Worm (Caenorhabditis elegans) whole organism, late embryonic: ENCODE measurements around the gene zyg-9.

Experiments
- C08G9.2 ChIP-seq: sonication (generic microtip); optimal IDR thresholded peaks from 2 replicates; lab custom pipeline; 2016; ENCODE audit warnings: mild to moderate bottlenecking, missing genetic modification characterization, moderate library complexity, missing compliant biosample characterization
- C38D4.7 ChIP-seq: fragments of 200-800 bp; sonication (Bioruptor generic); optimal IDR thresholded peaks from 2 replicates; lab custom pipeline; 2018; ENCODE audit warnings: mild to moderate bottlenecking, missing genetic modification characterization, moderate library complexity, missing compliant biosample characterization
- F13H6.1 ChIP-seq: sonication (generic microtip); optimal IDR thresholded peaks from 2 replicates; lab custom pipeline; 2016; ENCODE audit warnings: missing genetic modification characterization, missing compliant biosample characterization
- Y22D7AL.16 ChIP-seq: sonication (generic microtip); optimal IDR thresholded peaks from 2 replicates; lab custom pipeline; 2016; ENCODE audit warnings: missing genetic modification characterization, missing compliant biosample characterization
- ahr-1 ChIP-seq: sonication (generic microtip); optimal IDR thresholded peaks from 2 replicates; lab custom pipeline; 2016; ENCODE audit warnings: missing genetic modification characterization, missing compliant biosample characterization
- ceh-14 ChIP-seq: sonication (generic microtip); optimal IDR thresholded peaks from 2 replicates; lab custom pipeline; 2016; ENCODE audit warnings: missing genotype, missing genetic modification characterization, missing compliant biosample characterization
- ceh-18 ChIP-seq: sonication (generic microtip); optimal IDR thresholded peaks from 2 replicates; lab custom pipeline; 2016; ENCODE audit warnings: missing genetic modification characterization, missing compliant biosample characterization
- ceh-19 ChIP-seq: fragments of 200-800 bp; sonication (Bioruptor generic); optimal IDR thresholded peaks from 2 replicates; lab custom pipeline; 2018; ENCODE audit warnings: mild to moderate bottlenecking, missing genetic modification characterization, missing compliant biosample characterization
- ceh-22 ChIP-seq: sonication (generic microtip); optimal IDR thresholded peaks from 2 replicates; lab custom pipeline; 2017; ENCODE audit warnings: missing biosample characterization, missing genetic modification characterization
- ceh-34 ChIP-seq: sonication (generic microtip); optimal IDR thresholded peaks from 2 replicates; lab custom pipeline; 2016; ENCODE audit warnings: mild to moderate bottlenecking, missing genetic modification characterization, missing compliant biosample characterization
- ceh-45 ChIP-seq: fragments of 200-800 bp; sonication (Bioruptor generic); IDR thresholded peaks from 2 replicates; pipeline ENCODE4 v1.3.6; 2022; ENCODE audit warnings: missing genetic modification reagents, missing genetic modification characterization, missing compliant biosample characterization
- ceh-6 ChIP-seq: fragments of 200-800 bp; sonication (Bioruptor generic); optimal IDR thresholded peaks from 2 replicates; lab custom pipeline; 2018; ENCODE audit warnings: mild to moderate bottlenecking, missing genetic modification characterization, missing compliant biosample characterization
- ceh-9 ChIP-seq: sonication (generic microtip); optimal IDR thresholded peaks from 2 replicates; lab custom pipeline; 2016; ENCODE audit warnings: mild to moderate bottlenecking, missing genetic modification characterization, inconsistent platforms, missing compliant biosample characterization
- che-1 ChIP-seq: sonication (generic microtip); optimal IDR thresholded peaks from 2 replicates; lab custom pipeline; 2016; ENCODE audit warnings: mild to moderate bottlenecking, missing genetic modification characterization, missing compliant biosample characterization
- dmd-4 ChIP-seq: sonication (generic microtip); optimal IDR thresholded peaks from 2 replicates; lab custom pipeline; 2016; ENCODE audit warnings: borderline replicate concordance, missing genetic modification characterization, missing compliant biosample characterization
- dve-1 ChIP-seq: sonication (generic microtip); optimal IDR thresholded peaks from 2 replicates; lab custom pipeline; 2017; ENCODE audit warnings: antibody characterized with exemption, mild to moderate bottlenecking, missing genetic modification characterization, missing compliant biosample characterization
- elt-2 ChIP-seq: sonication (generic microtip); optimal IDR thresholded peaks from 2 replicates; lab custom pipeline; 2016; ENCODE audit warnings: missing genetic modification reagents, missing genetic modification characterization, missing compliant biosample characterization
- elt-4 ChIP-seq: sonication (generic microtip); optimal IDR thresholded peaks from 2 replicates; lab custom pipeline; 2016; ENCODE audit warnings: missing genetic modification characterization, missing compliant biosample characterization
- ets-4 ChIP-seq: sonication (generic microtip); optimal IDR thresholded peaks from 2 replicates; lab custom pipeline; 2016; ENCODE audit warnings: missing genetic modification characterization, missing compliant biosample characterization
- eyg-1 ChIP-seq: sonication (generic microtip); optimal IDR thresholded peaks from 2 replicates; lab custom pipeline; 2016; ENCODE audit warnings: missing genotype, missing genetic modification characterization, missing compliant biosample characterization
- fax-1 ChIP-seq: sonication (generic microtip); optimal IDR thresholded peaks from 2 replicates; lab custom pipeline; 2016; ENCODE audit warnings: missing genotype, missing genetic modification characterization, missing compliant biosample characterization
- gmeb-2 ChIP-seq: sonication (generic microtip); optimal IDR thresholded peaks from 2 replicates; lab custom pipeline; 2016; ENCODE audit warnings: missing genetic modification characterization, inconsistent platforms, missing compliant biosample characterization
- hlh-13 ChIP-seq: fragments of 200-800 bp; sonication (Bioruptor generic); optimal IDR thresholded peaks from 2 replicates; lab custom pipeline; 2018; ENCODE audit warnings: mild to moderate bottlenecking, missing genetic modification characterization, missing compliant biosample characterization
- hlh-15 ChIP-seq: sonication (generic microtip); optimal IDR thresholded peaks from 2 replicates; lab custom pipeline; 2016; ENCODE audit warnings: missing genetic modification characterization, missing compliant biosample characterization
- hlh-30 ChIP-seq: sonication (generic microtip); optimal IDR thresholded peaks from 2 replicates; lab custom pipeline; 2017; ENCODE audit warnings: antibody characterized with exemption, missing genetic modification characterization, missing compliant biosample characterization; ENCODE audit not compliant: insufficient read depth
- lim-6 ChIP-seq: sonication (generic microtip); optimal IDR thresholded peaks from 2 replicates; lab custom pipeline; 2016; ENCODE audit warnings: missing genetic modification characterization, missing compliant biosample characterization
- lin-11 ChIP-seq: fragments of 200-800 bp; sonication (Bioruptor generic); optimal IDR thresholded peaks from 2 replicates; lab custom pipeline; 2018; ENCODE audit warnings: mild to moderate bottlenecking, missing genetic modification characterization, missing compliant biosample characterization
- madf-2 ChIP-seq: sonication (generic microtip); optimal IDR thresholded peaks from 2 replicates; lab custom pipeline; 2017; ENCODE audit warnings: missing genetic modification characterization, missing compliant biosample characterization
- mec-3 ChIP-seq: sonication (generic microtip); optimal IDR thresholded peaks from 2 replicates; lab custom pipeline; 2016; ENCODE audit warnings: borderline replicate concordance, missing genetic modification characterization, missing compliant biosample characterization
- nfya-1 ChIP-seq: sonication (generic microtip); optimal IDR thresholded peaks from 2 replicates; lab custom pipeline; 2017; ENCODE audit warnings: missing genetic modification characterization, mild to moderate bottlenecking, missing compliant biosample characterization, antibody characterized with exemption, moderate library complexity
- nhr-232 ChIP-seq: sonication (generic microtip); optimal IDR thresholded peaks from 2 replicates; lab custom pipeline; 2016; ENCODE audit warnings: missing genetic modification characterization, missing compliant biosample characterization
- odd-2 ChIP-seq: sonication (generic microtip); optimal IDR thresholded peaks from 2 replicates; lab custom pipeline; 2017; ENCODE audit warnings: antibody characterized with exemption, mild to moderate bottlenecking, missing genetic modification characterization, missing compliant biosample characterization
- pag-3 ChIP-seq: sonication (generic microtip); optimal IDR thresholded peaks from 2 replicates; lab custom pipeline; 2016; ENCODE audit warnings: missing compliant biosample characterization, missing genetic modification characterization, borderline replicate concordance
- pat-9 ChIP-seq: fragments of 200-800 bp; sonication (Bioruptor generic); optimal IDR thresholded peaks from 2 replicates; lab custom pipeline; 2018; ENCODE audit warnings: mild to moderate bottlenecking, missing genetic modification characterization, moderate library complexity, missing compliant biosample characterization
- pha-2 ChIP-seq: sonication (generic microtip); optimal IDR thresholded peaks from 2 replicates; lab custom pipeline; 2017; ENCODE audit warnings: mild to moderate bottlenecking, missing genetic modification characterization, missing compliant biosample characterization
- pha-4 ChIP-seq: fragments of 150-350 bp; optimal IDR thresholded peaks from 2 replicates; lab custom pipeline; 2018; ENCODE audit warnings: missing biosample characterization, missing genetic modification reagents, missing genetic modification characterization
- pqm-1 ChIP-seq: sonication (generic microtip); optimal IDR thresholded peaks from 2 replicates; lab custom pipeline; 2016; ENCODE audit warnings: missing genetic modification characterization, missing compliant biosample characterization
- ref-2 ChIP-seq: sonication (generic microtip); optimal IDR thresholded peaks from 2 replicates; lab custom pipeline; 2016; ENCODE audit warnings: missing genetic modification characterization, missing compliant biosample characterization
- sdc-2 ChIP-seq: sonication (generic microtip); optimal IDR thresholded peaks from 2 replicates; lab custom pipeline; 2016; ENCODE audit warnings: missing genotype, missing genetic modification characterization, missing compliant biosample characterization
- sox-4 ChIP-seq: sonication (generic microtip); optimal IDR thresholded peaks from 2 replicates; lab custom pipeline; 2017; ENCODE audit warnings: mild to moderate bottlenecking, missing genetic modification characterization, inconsistent platforms, missing compliant biosample characterization
- syd-9 ChIP-seq: sonication (generic microtip); optimal IDR thresholded peaks from 2 replicates; lab custom pipeline; 2016; ENCODE audit warnings: mild to moderate bottlenecking, missing genetic modification characterization, moderate library complexity, missing compliant biosample characterization
- ttx-3 ChIP-seq: sonication (generic microtip); optimal IDR thresholded peaks from 2 replicates; lab custom pipeline; 2016; ENCODE audit warnings: missing genetic modification reagents, missing genetic modification characterization, missing compliant biosample characterization
- unc-3 ChIP-seq, 2 experiments: fragments of 200-800 bp in 1 of 2; sonication (Bioruptor generic) in 1 of 2; sonication (generic microtip) in 1 of 2; conservative IDR thresholded peaks in 1 of 2; optimal IDR thresholded peaks in 1 of 2; 2 replicates each; pipeline versions ENCODE4 v1.3.6 to Lab custom; 2016 to 2022; ENCODE audit warnings: missing compliant biosample characterization in 2 of 2, missing genetic modification characterization in 2 of 2, missing genetic modification reagents in 1 of 2
- unc-42 ChIP-seq: sonication (generic microtip); optimal IDR thresholded peaks from 2 replicates; lab custom pipeline; 2016; ENCODE audit warnings: missing genotype, missing genetic modification characterization, missing compliant biosample characterization
- unc-55 ChIP-seq: sonication (generic microtip); optimal IDR thresholded peaks from 2 replicates; lab custom pipeline; 2017; ENCODE audit warnings: missing biosample characterization, missing genetic modification reagents, missing genetic modification characterization
- unc-86 ChIP-seq: sonication (generic microtip); optimal IDR thresholded peaks from 2 replicates; lab custom pipeline; 2016; ENCODE audit warnings: missing genetic modification characterization, missing compliant biosample characterization

zyg-9 gene

DNA sequence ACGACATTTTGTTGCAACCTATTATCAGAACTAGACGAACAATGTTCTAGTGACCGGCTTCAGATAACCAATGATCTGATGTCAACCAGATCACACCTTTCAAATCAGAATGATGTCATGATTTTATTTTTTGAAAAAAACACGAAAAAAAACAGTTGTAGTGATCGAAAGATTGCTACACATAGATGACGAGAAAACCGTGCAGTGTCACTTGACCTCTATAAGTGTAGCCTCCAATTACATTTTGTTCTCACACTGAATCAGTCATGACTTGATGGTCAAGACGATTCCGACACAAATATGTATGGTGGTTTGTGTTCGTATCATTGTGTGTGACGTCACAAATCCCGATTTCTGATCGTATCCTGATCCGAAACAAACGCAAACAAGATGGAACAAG, 17.5 kb upstream of the zyg-9 start:
- TF ChIP-seq gmeb-2 (no peak), ceh-6 (no peak), syd-9 (no peak), lim-6 (tag; lab: Kevin White, UChicago) (no peak), ets-4 (tag; lab: Kevin White, UChicago) (no peak), unc-42 (tag; lab: Kevin White, UChicago) (no peak), nhr-232 (tag; lab: Kevin White, UChicago) (no peak), pha-4 (no peak), nfya-1 (tag; lab: Kevin White, UChicago) (no peak), dmd-4 (no peak), sdc-2 (no peak), hlh-15 (tag; lab: Kevin White, UChicago) (no peak), C08G9.2 (no peak), ceh-18 (tag; lab: Kevin White, UChicago) (no peak), ceh-14 (no peak), elt-2 (tag; lab: Kevin White, UChicago) (no peak), unc-3 (GFP tag; conservative IDR thresholded peaks at IDR 0.05; lab: Robert Waterston, UW) (no peak), unc-3 (tag; optimal IDR thresholded peaks at IDR 0.05; lab: Kevin White, UChicago) (no peak)

DNA sequence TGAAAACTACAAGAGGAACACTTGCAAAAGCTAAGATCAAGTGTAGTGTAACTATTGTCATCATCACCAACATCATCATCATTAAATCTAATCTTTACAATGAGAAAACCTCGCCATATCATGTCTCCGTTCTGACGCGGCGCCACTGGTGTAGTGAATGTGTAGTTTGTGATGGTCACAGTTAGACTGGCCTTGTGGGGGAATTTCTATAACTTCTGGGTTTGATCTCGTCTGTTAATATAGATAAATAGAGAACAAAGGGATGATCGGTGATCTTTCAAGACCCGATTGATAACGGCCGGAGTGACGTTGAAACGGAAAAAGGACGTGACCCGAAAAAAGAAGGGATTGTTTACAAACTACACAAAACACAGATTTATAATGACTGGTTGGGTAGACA, 16.8 kb upstream of the zyg-9 start:
- TF ChIP-seq che-1 (tag; lab: Kevin White, UChicago): no peak
- no peak for TF ChIP-seq hlh-30 (tag; lab: Kevin White, UChicago)
- TF ChIP-seq pat-9 (tag; lab: Kevin White, UChicago): no peak
- no peak for TF ChIP-seq ref-2
- TF ChIP-seq ahr-1 (tag; lab: Kevin White, UChicago): no peak
- no peak for TF ChIP-seq lin-11
- no peak for TF ChIP-seq C08G9.2
- no peak for TF ChIP-seq eyg-1
- TF ChIP-seq ceh-34 (tag; lab: Kevin White, UChicago): no peak
- no peak for TF ChIP-seq Y22D7AL.16
- TF ChIP-seq pag-3: no peak
- TF ChIP-seq, all 69 proteins: peak for 0

DNA sequence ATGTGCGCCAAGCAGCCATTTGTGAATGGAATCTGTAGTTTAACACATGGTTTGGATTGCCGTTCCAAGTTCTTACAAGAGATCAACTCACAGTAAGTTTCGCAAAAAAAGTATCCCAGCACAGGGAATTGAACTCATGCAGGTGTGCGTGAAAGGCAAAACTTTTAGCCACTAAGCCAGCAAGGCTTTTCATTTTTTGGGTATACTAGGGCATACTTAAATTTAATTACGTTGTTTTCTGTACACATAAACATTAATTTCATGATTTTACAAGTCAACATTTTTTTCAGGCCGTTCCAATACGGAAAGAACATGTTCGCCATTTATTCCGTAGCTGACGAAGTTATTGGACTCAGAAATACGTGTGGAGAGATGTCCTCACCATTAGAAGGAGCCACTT, 16.1 kb upstream of the zyg-9 start:
- TF ChIP-seq mec-3 (tag; lab: Kevin White, UChicago): no peak
- TF ChIP-seq ceh-9 (tag; lab: Kevin White, UChicago): no peak
- TF ChIP-seq fax-1 (tag; lab: Kevin White, UChicago): no peak
- no peak for TF ChIP-seq hlh-13
- TF ChIP-seq C38D4.7 (GFP tag; lab: Kevin White, UChicago): no peak
- no peak for TF ChIP-seq hlh-15 (tag; lab: Kevin White, UChicago)
- TF ChIP-seq ahr-1 (tag; lab: Kevin White, UChicago): no peak
- no peak for TF ChIP-seq nhr-232 (tag; lab: Kevin White, UChicago)
- no peak for TF ChIP-seq lin-11
- TF ChIP-seq odd-2: no peak
- TF ChIP-seq elt-4 (tag; lab: Kevin White, UChicago): no peak

DNA sequence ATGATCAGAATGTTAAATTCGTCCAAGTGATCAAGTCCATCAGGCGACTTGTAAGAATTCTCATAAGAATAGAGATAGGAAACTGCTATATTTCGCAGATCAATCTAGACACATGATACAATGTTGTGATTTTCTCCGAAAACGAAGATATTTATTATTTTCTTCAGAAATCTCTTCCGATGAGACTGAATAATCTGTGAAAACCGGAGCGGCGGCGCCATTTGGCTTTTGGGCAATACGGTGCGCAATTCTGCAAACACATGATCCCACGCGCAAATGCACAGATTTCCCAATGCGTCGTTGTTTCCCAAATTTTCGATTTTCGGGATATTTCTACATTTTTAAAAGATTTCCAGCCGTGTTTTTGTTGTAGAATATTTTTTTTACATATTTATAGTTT, 15.4 kb upstream of the zyg-9 start:
- no peak for TF ChIP-seq ceh-19 (GFP tag; lab: Kevin White, UChicago)
- TF ChIP-seq dve-1 (tag; lab: Kevin White, UChicago): peak; percentile 35
- peak; percentile 14 for TF ChIP-seq unc-86 (tag; lab: Kevin White, UChicago)
- no peak for TF ChIP-seq ceh-34 (tag; lab: Kevin White, UChicago)
- no peak for TF ChIP-seq ceh-22 (tag; lab: Kevin White, UChicago)
- TF ChIP-seq lim-6 (tag; lab: Kevin White, UChicago): no peak
- no peak for TF ChIP-seq nhr-232 (tag; lab: Kevin White, UChicago)
- TF ChIP-seq gmeb-2: no peak
- no peak for TF ChIP-seq ceh-45 (GFP tag; lab: Robert Waterston, UW)
- TF ChIP-seq odd-2: no peak
- TF ChIP-seq ceh-9 (tag; lab: Kevin White, UChicago): no peak
- no peak for TF ChIP-seq hlh-13
- TF ChIP-seq ceh-6: no peak
- peak; percentile 28 for TF ChIP-seq nfya-1 (tag; lab: Kevin White, UChicago)
- TF ChIP-seq sox-4 (tag; lab: Kevin White, UChicago): no peak
- no peak for TF ChIP-seq F13H6.1
- TF ChIP-seq unc-3 (GFP tag; conservative IDR thresholded peaks at IDR 0.05; lab: Robert Waterston, UW): no peak
- TF ChIP-seq unc-3 (tag; optimal IDR thresholded peaks at IDR 0.05; lab: Kevin White, UChicago): peak; percentile 10
- TF ChIP-seq pqm-1 (tag; lab: Kevin White, UChicago): no peak
- no peak for TF ChIP-seq unc-55
- no peak for TF ChIP-seq eyg-1
- no peak for TF ChIP-seq ttx-3 (tag; lab: Kevin White, UChicago)
- no peak for TF ChIP-seq elt-4 (tag; lab: Kevin White, UChicago)
- no peak for TF ChIP-seq C08G9.2
- TF ChIP-seq hlh-15 (tag; lab: Kevin White, UChicago): no peak
- TF ChIP-seq C38D4.7 (GFP tag; lab: Kevin White, UChicago): no peak
- TF ChIP-seq madf-2 (tag; lab: Kevin White, UChicago): no peak
- TF ChIP-seq pha-2 (tag; lab: Kevin White, UChicago): no peak
